Worm (Caenorhabditis elegans) whole organism, young adult: Measurements from ENCODE around the gene nhr-231.

Experiments used
- ZK185.1 ChIP-seq: sonication (generic microtip); optimal IDR thresholded peaks from 2 replicates; lab custom pipeline; 2016; ENCODE audit warnings: mild to moderate bottlenecking, missing genetic modification characterization, missing compliant biosample characterization; ENCODE audit not compliant: poor library complexity, severe bottlenecking
- dpff-1 ChIP-seq: sonication (generic microtip); optimal IDR thresholded peaks from 2 replicates; lab custom pipeline; 2017; ENCODE audit warnings: mild to moderate bottlenecking, missing genetic modification characterization, missing compliant biosample characterization

ce11 chrV:18761078-18761477 is 29.7 kb upstream of the nhr-231 start, which contains the start of gene F11D11.4:
- TF ChIP-seq dpff-1 (tag; lab: Kevin White, UChicago) (no peak), ZK185.1 (tag; lab: Kevin White, UChicago) (no peak)
